Fruit fly (Drosophila melanogaster) whole organism, embryonic: ENCODE measurements around the gene CG31515.

Source experiments
- Asciz ChIP-seq: fragments of 200-800 bp; sonication (Bioruptor generic); optimal IDR thresholded peaks from 2 replicates; lab custom pipeline; 2017; ENCODE audit warnings: missing biosample characterization, mild to moderate bottlenecking, missing genetic modification characterization, missing genetic modification reagents
- Atf6 ChIP-seq: fragments of 200-800 bp; sonication (Bioruptor generic); IDR thresholded peaks from 2 replicates; pipeline ENCODE4 v1.3.6; 2022; ENCODE audit warnings: missing biosample characterization, missing genetic modification characterization
- CG10431 ChIP-seq: fragments of 200-800 bp; sonication (Bioruptor generic); optimal IDR thresholded peaks from 3 replicates; lab custom pipeline; 2018; ENCODE audit warnings: missing biosample characterization, mild to moderate bottlenecking, missing genetic modification characterization
- CG10959 ChIP-seq: fragments of 200-800 bp; sonication (Bioruptor generic); IDR thresholded peaks from 2 replicates; pipeline ENCODE4 v1.3.6; 2022; ENCODE audit warnings: missing biosample characterization, missing genetic modification characterization
- CG11504 ChIP-seq: fragments of 200-800 bp; sonication (Bioruptor generic); optimal IDR thresholded peaks from 3 replicates; lab custom pipeline; 2019; ENCODE audit warnings: missing biosample characterization, mild to moderate bottlenecking, missing genetic modification characterization, moderate library complexity
- CG12236 ChIP-seq: fragments of 200-800 bp; sonication (Bioruptor generic); optimal IDR thresholded peaks from 2 replicates; lab custom pipeline; 2016; ENCODE audit warnings: missing biosample characterization, missing genetic modification characterization
- CG14050 ChIP-seq: fragments of 200-800 bp; sonication (Bioruptor generic); IDR thresholded peaks from 3 replicates; pipeline ENCODE4 v1.3.6; 2022; ENCODE audit warnings: missing biosample characterization, missing genetic modification characterization
- CG14710 ChIP-seq: fragments of 200-800 bp; sonication (Bioruptor generic); optimal IDR thresholded peaks from 3 replicates; lab custom pipeline; 2019; ENCODE audit warnings: missing biosample characterization, mild to moderate bottlenecking, missing genetic modification characterization, moderate library complexity
- CG18619 ChIP-seq: fragments of 200-800 bp; sonication (Bioruptor generic); optimal IDR thresholded peaks from 3 replicates; lab custom pipeline; 2017; ENCODE audit warnings: missing biosample characterization, mild to moderate bottlenecking, missing genetic modification characterization
- CG30403 ChIP-seq: fragments of 200-800 bp; sonication (Bioruptor generic); optimal IDR thresholded peaks from 3 replicates; lab custom pipeline; 2016; ENCODE audit warnings: missing biosample characterization, missing genetic modification characterization
- CG3847 ChIP-seq: fragments of 200-800 bp; sonication (Bioruptor generic); IDR thresholded peaks from 2 replicates; pipeline ENCODE4 v1.3.6; 2022; ENCODE audit warnings: missing biosample characterization, missing genetic modification characterization
- CG5180 ChIP-seq: fragments of 200-800 bp; sonication (Bioruptor generic); optimal IDR thresholded peaks from 3 replicates; lab custom pipeline; 2017; ENCODE audit warnings: missing biosample characterization, missing genetic modification characterization, mild to moderate bottlenecking, moderate library complexity, missing genetic modification reagents
- CG7745 ChIP-seq: fragments of 200-800 bp; sonication (Bioruptor generic); optimal IDR thresholded peaks from 2 replicates; lab custom pipeline; 2018; ENCODE audit warnings: missing biosample characterization, mild to moderate bottlenecking, missing genetic modification characterization, moderate library complexity
- CG8089 ChIP-seq: fragments of 200-800 bp; sonication (Bioruptor generic); optimal IDR thresholded peaks from 3 replicates; lab custom pipeline; 2016; ENCODE audit warnings: missing biosample characterization, missing genetic modification characterization
- CG8281 ChIP-seq: fragments of 200-800 bp; sonication (Bioruptor generic); optimal IDR thresholded peaks from 2 replicates; lab custom pipeline; 2018; ENCODE audit warnings: missing biosample characterization, mild to moderate bottlenecking, missing genetic modification characterization, moderate library complexity
- CG8359 ChIP-seq: fragments of 200-800 bp; sonication (Bioruptor generic); optimal IDR thresholded peaks from 2 replicates; lab custom pipeline; 2017; ENCODE audit warnings: missing biosample characterization, mild to moderate bottlenecking, missing genetic modification characterization, borderline replicate concordance
- CG9817 ChIP-seq: fragments of 200-800 bp; sonication (Bioruptor generic); optimal IDR thresholded peaks from 2 replicates; lab custom pipeline; 2018; ENCODE audit warnings: missing biosample characterization, mild to moderate bottlenecking, missing genetic modification characterization, moderate library complexity
- Camta ChIP-seq: fragments of 200-800 bp; sonication (Bioruptor generic); optimal IDR thresholded peaks from 2 replicates; lab custom pipeline; 2016; ENCODE audit warnings: missing biosample characterization, missing genetic modification characterization
- CkIIα-i1 ChIP-seq: fragments of 200-800 bp; sonication (Bioruptor generic); IDR thresholded peaks from 2 replicates; pipeline ENCODE4 v1.3.6; 2022; ENCODE audit warnings: missing biosample characterization, missing genetic modification characterization
- D19B ChIP-seq: fragments of 200-800 bp; sonication (Bioruptor generic); optimal IDR thresholded peaks from 2 replicates; lab custom pipeline; 2017; ENCODE audit warnings: missing biosample characterization, mild to moderate bottlenecking, missing genetic modification characterization
- Dll ChIP-seq: fragments of 200-800 bp; sonication (Bioruptor generic); IDR thresholded peaks from 4 replicates; pipeline ENCODE4 v1.3.6; 2022; ENCODE audit warnings: missing biosample characterization, missing genetic modification characterization; ENCODE audit not compliant: partially characterized antibody
- Doc2 ChIP-seq: fragments of 200-800 bp; sonication (Bioruptor generic); IDR thresholded peaks from 2 replicates; pipeline ENCODE4 v1.3.6; 2022; ENCODE audit warnings: missing biosample characterization, missing genetic modification characterization
- Fer2 ChIP-seq: fragments of 200-800 bp; sonication (Bioruptor generic); optimal IDR thresholded peaks from 2 replicates; lab custom pipeline; 2018; ENCODE audit warnings: missing biosample characterization, mild to moderate bottlenecking, missing genetic modification characterization, moderate library complexity
- Hr51 ChIP-seq, 2 experiments: fragments of 200-800 bp; sonication (Bioruptor generic); optimal IDR thresholded peaks; 2 replicates in 1 of 2; 3 replicates in 1 of 2; lab custom pipeline; 2016 to 2018; ENCODE audit warnings: missing biosample characterization in 2 of 2, missing genetic modification characterization in 2 of 2, mild to moderate bottlenecking in 1 of 2, moderate library complexity in 1 of 2
- Med ChIP-seq: fragments of 200-800 bp; sonication (Bioruptor generic); peaks from one replicate; lab custom pipeline; 2016; ENCODE audit warnings: missing biosample characterization, missing genetic modification characterization, mild to moderate bottlenecking, inconsistent platforms, moderate library complexity
- Oli ChIP-seq: fragments of 200-800 bp; sonication (Bioruptor generic); optimal IDR thresholded peaks from 2 replicates; lab custom pipeline; 2018; ENCODE audit warnings: missing biosample characterization, mild to moderate bottlenecking, missing genetic modification characterization, moderate library complexity
- Six4 ChIP-seq: fragments of 200-800 bp; sonication (Bioruptor generic); optimal IDR thresholded peaks from 2 replicates; lab custom pipeline; 2016; ENCODE audit warnings: missing biosample characterization, missing genetic modification characterization
- ac ChIP-seq: fragments of 200-800 bp; sonication (Bioruptor generic); optimal IDR thresholded peaks from 3 replicates; lab custom pipeline; 2017; ENCODE audit warnings: missing biosample characterization, mild to moderate bottlenecking, missing genetic modification characterization
- bowl ChIP-seq: fragments of 200-800 bp; sonication (Bioruptor generic); IDR thresholded peaks from 2 replicates; pipeline ENCODE4 v1.3.6; 2022; ENCODE audit warnings: missing biosample characterization, missing genetic modification characterization
- br ChIP-seq: fragments of >200 bp; optimal IDR thresholded peaks from 2 replicates; lab custom pipeline; 2017
- cato ChIP-seq: fragments of 200-800 bp; sonication (Bioruptor generic); optimal IDR thresholded peaks from 2 replicates; lab custom pipeline; 2016; ENCODE audit warnings: missing biosample characterization, missing genetic modification characterization, borderline replicate concordance
- croc ChIP-seq: fragments of 200-800 bp; sonication (Bioruptor generic); conservative IDR thresholded peaks from 3 replicates; pipeline ENCODE4 v1.3.6; 2022; ENCODE audit warnings: missing biosample characterization, missing genetic modification characterization
- dmrt99B ChIP-seq: fragments of 200-800 bp; sonication (Bioruptor generic); optimal IDR thresholded peaks from 2 replicates; lab custom pipeline; 2018; ENCODE audit warnings: missing biosample characterization, mild to moderate bottlenecking, missing genetic modification characterization, moderate library complexity
- ewg ChIP-seq: fragments of 200-800 bp; sonication (Bioruptor generic); optimal IDR thresholded peaks from 3 replicates; lab custom pipeline; 2017; ENCODE audit warnings: mild to moderate bottlenecking, missing biosample characterization, missing genetic modification reagents, missing genetic modification characterization
- hb ChIP-seq: fragments of 200-800 bp; sonication (Bioruptor generic); IDR thresholded peaks from 3 replicates; pipeline ENCODE4 v1.3.6; 2022; ENCODE audit warnings: missing biosample characterization, missing genetic modification characterization; ENCODE audit not compliant: partially characterized antibody
- hkb ChIP-seq, 2 experiments: fragments of 200-800 bp in 1 of 2; fragments of >200 bp in 1 of 2; sonication (Bioruptor generic) in 1 of 2; IDR thresholded peaks in 1 of 2; optimal IDR thresholded peaks in 1 of 2; 2 replicates each; pipeline versions ENCODE4 v1.3.6 to Lab custom; 2017 to 2022; ENCODE audit warnings: missing biosample characterization in 1 of 2, missing genetic modification characterization in 1 of 2
- insv ChIP-seq, 2 experiments: fragments of 200-800 bp; sonication (Bioruptor generic); optimal IDR thresholded peaks; 3 replicates each; lab custom pipeline; 2016 to 2018; ENCODE audit warnings: missing biosample characterization in 2 of 2, missing genetic modification characterization in 2 of 2
- inv ChIP-seq: fragments of 200-800 bp; sonication (Bioruptor generic); IDR thresholded peaks from 2 replicates; pipeline ENCODE4 v1.3.6; 2022; ENCODE audit warnings: missing biosample characterization, missing genetic modification characterization; ENCODE audit not compliant: partially characterized antibody
- jing ChIP-seq: fragments of 200-800 bp; sonication (Bioruptor generic); optimal IDR thresholded peaks from 2 replicates; lab custom pipeline; 2018; ENCODE audit warnings: missing biosample characterization, mild to moderate bottlenecking, missing genetic modification characterization
- luna ChIP-seq: fragments of 200-800 bp; sonication (Bioruptor generic); optimal IDR thresholded peaks from 2 replicates; lab custom pipeline; 2016; ENCODE audit warnings: missing biosample characterization, missing genetic modification characterization
- nau ChIP-seq: fragments of 200-800 bp; sonication (Bioruptor generic); optimal IDR thresholded peaks from 3 replicates; lab custom pipeline; 2017; ENCODE audit warnings: missing biosample characterization, mild to moderate bottlenecking, missing genetic modification characterization, missing genetic modification reagents
- nerfin-1 ChIP-seq: fragments of 200-800 bp; sonication (Bioruptor generic); optimal IDR thresholded peaks from 3 replicates; lab custom pipeline; 2019; ENCODE audit warnings: missing biosample characterization, mild to moderate bottlenecking, missing genetic modification characterization, moderate library complexity
- nom ChIP-seq: fragments of 200-800 bp; sonication (Bioruptor generic); optimal IDR thresholded peaks from 2 replicates; lab custom pipeline; 2017; ENCODE audit warnings: missing biosample characterization, missing genetic modification characterization, mild to moderate bottlenecking, moderate library complexity, missing genetic modification reagents
- org-1 ChIP-seq: fragments of 200-800 bp; sonication (Bioruptor generic); optimal IDR thresholded peaks from 2 replicates; lab custom pipeline; 2017; ENCODE audit warnings: missing biosample characterization, missing genetic modification characterization
- phol ChIP-seq: fragments of 200-800 bp; sonication (Bioruptor generic); optimal IDR thresholded peaks from 3 replicates; lab custom pipeline; 2018; ENCODE audit warnings: missing biosample characterization, mild to moderate bottlenecking, missing genetic modification characterization, moderate library complexity
- repo ChIP-seq: fragments of 200-800 bp; sonication (Bioruptor generic); optimal IDR thresholded peaks from 2 replicates; lab custom pipeline; 2016; ENCODE audit warnings: missing biosample characterization, missing genetic modification characterization
- sc ChIP-seq, 3 experiments: fragments of >200 bp in 2 of 3; fragments of 200-800 bp in 1 of 3; sonication (Bioruptor generic) in 1 of 3; optimal IDR thresholded peaks; 2 replicates in 2 of 3; 3 replicates in 1 of 3; lab custom pipeline; 2017; ENCODE audit warnings: mild to moderate bottlenecking in 1 of 3, missing biosample characterization in 1 of 3, missing genetic modification characterization in 1 of 3, missing genetic modification reagents in 1 of 3
- sima ChIP-seq: fragments of 200-800 bp; sonication (Bioruptor generic); optimal IDR thresholded peaks from 2 replicates; lab custom pipeline; 2016; ENCODE audit warnings: missing biosample characterization, missing genetic modification characterization
- tup ChIP-seq: fragments of 200-800 bp; sonication (Bioruptor generic); optimal IDR thresholded peaks from 2 replicates; lab custom pipeline; 2016; ENCODE audit warnings: missing biosample characterization, mild to moderate bottlenecking, missing genetic modification characterization, moderate library complexity

The CG31515 gene

dm6 chr3R:23346893-23347396 lies 41.8 kb downstream of the CG31515 start (continued):
- TF ChIP-seq CG9817 (peak; percentile 20), ac (GFP tag; lab: Kevin White, UChicago) (no peak), Dll (GFP tag; lab: Robert Waterston, UW) (no peak), phol (tag; lab: Kevin White, UChicago) (peak; percentile 64), D19B (peak; percentile 20), cato (no peak), ewg (GFP tag; lab: Kevin White, UChicago) (no peak), hb (GFP tag; lab: Robert Waterston, UW) (no peak), repo (GFP tag; lab: Kevin White, UChicago) (no peak), CG18619 (peak; percentile 41), Med (GFP tag; lab: Kevin White, UChicago) (peak; percentile 67), CG5180 (GFP tag; lab: Kevin White, UChicago) (peak; percentile 11), CG10959 (GFP tag; lab: Robert Waterston, UW) (no peak), Doc2 (GFP tag; lab: Robert Waterston, UW) (no peak), Hr51 (GFP tag; optimal IDR thresholded peaks at IDR 0.05; lab: Kevin White, UChicago) (peak in 1 of 2 experiments; percentile 60), CkIIα-i1 (GFP tag; lab: Robert Waterston, UW) (no peak), jing (GFP tag; lab: Kevin White, UChicago) (no peak), sc (optimal IDR thresholded peaks at IDR 0.05; lab: Kevin White, UChicago) (no peak), sc (GFP tag; optimal IDR thresholded peaks at IDR 0.05; lab: Kevin White, UChicago) (peak; percentile 25), CG14050 (GFP tag; lab: Robert Waterston, UW) (no peak), CG3847 (GFP tag; lab: Robert Waterston, UW) (no peak), insv (GFP tag; optimal IDR thresholded peaks at IDR 0.05; lab: Kevin White, UChicago) (no peak), nom (GFP tag; lab: Kevin White, UChicago) (no peak), tup (GFP tag; lab: Kevin White, UChicago) (no peak), CG8359 (no peak), CG30403 (peak; percentile 53), bowl (GFP tag; lab: Robert Waterston, UW) (no peak), hkb (optimal IDR thresholded peaks at IDR 0.05; lab: Kevin White, UChicago) (no peak), hkb (GFP tag; IDR thresholded peaks at IDR 0.05; lab: Robert Waterston, UW) (peak; percentile 65; the same call in 1 of the 2 replicates), inv (no peak), Atf6 (GFP tag; lab: Robert Waterston, UW) (no peak), CG12236 (GFP tag; lab: Kevin White, UChicago) (no peak), croc (GFP tag; lab: Robert Waterston, UW) (no peak), CG10431 (GFP tag; lab: Kevin White, UChicago) (no peak), nau (no peak), Camta (GFP tag; lab: Kevin White, UChicago) (no peak), nerfin-1 (no peak), br (lab: Kevin White, UChicago) (no peak), Fer2 (tag; lab: Kevin White, UChicago) (no peak), CG11504 (tag; lab: Kevin White, UChicago) (peak; percentile 70), Six4 (GFP tag; lab: Kevin White, UChicago) (peak; percentile 49), dmrt99B (tag; lab: Kevin White, UChicago) (peak; percentile 69), org-1 (GFP tag; lab: Kevin White, UChicago) (peak; percentile 26), CG8089 (no peak), sima (GFP tag; lab: Kevin White, UChicago) (no peak), CG7745 (tag; lab: Kevin White, UChicago) (no peak), Asciz (GFP tag; lab: Kevin White, UChicago) (peak; percentile 24), CG14710 (tag; lab: Kevin White, UChicago) (peak; percentile 63), luna (GFP tag; lab: Kevin White, UChicago) (no peak), CG8281 (no peak), Oli (tag; lab: Kevin White, UChicago) (peak; percentile 57)
